Fruit fly (Drosophila melanogaster) whole organism, embryonic: ENCODE data around the gene RanGAP.

ENCODE experiments used
- B-H1 ChIP-seq: fragments of 200-800 bp; sonication (Bioruptor generic); IDR thresholded peaks from 3 replicates; pipeline ENCODE4 v1.3.6; 2022; ENCODE audit warnings: missing biosample characterization, missing genetic modification characterization
- Bgb ChIP-seq: fragments of 200-800 bp; sonication (Bioruptor generic); IDR thresholded peaks from 2 replicates; pipeline ENCODE4 v1.3.6; 2022; ENCODE audit warnings: missing biosample characterization, missing genetic modification characterization; ENCODE audit not compliant: partially characterized antibody
- CG12769 ChIP-seq: fragments of 200-800 bp; sonication (Bioruptor generic); optimal IDR thresholded peaks from 2 replicates; lab custom pipeline; 2019; ENCODE audit warnings: missing biosample characterization, mild to moderate bottlenecking, missing genetic modification characterization, moderate library complexity
- CG13894 ChIP-seq: fragments of 200-800 bp; sonication (Bioruptor generic); optimal IDR thresholded peaks from 3 replicates; lab custom pipeline; 2018; ENCODE audit warnings: missing biosample characterization, mild to moderate bottlenecking, missing genetic modification characterization, moderate library complexity
- CG14667 ChIP-seq: fragments of 200-800 bp; sonication (Bioruptor generic); IDR thresholded peaks from 2 replicates; pipeline ENCODE4 v1.3.6; 2022; ENCODE audit warnings: missing biosample characterization, missing genetic modification characterization
- CG15514 ChIP-seq: fragments of 200-800 bp; sonication (Bioruptor generic); optimal IDR thresholded peaks from 3 replicates; lab custom pipeline; 2017; ENCODE audit warnings: missing biosample characterization, missing genetic modification characterization, mild to moderate bottlenecking, moderate library complexity, missing genetic modification reagents
- CG17328 ChIP-seq: fragments of 200-800 bp; sonication (Bioruptor generic); IDR thresholded peaks from 2 replicates; pipeline ENCODE4 v1.3.6; 2022; ENCODE audit warnings: missing biosample characterization, missing genetic modification characterization
- CG18011 ChIP-seq: fragments of 200-800 bp; sonication (Bioruptor generic); optimal IDR thresholded peaks from 2 replicates; lab custom pipeline; 2017; ENCODE audit warnings: missing biosample characterization, missing genetic modification characterization, mild to moderate bottlenecking, moderate library complexity, missing genotype
- CG2199 ChIP-seq: fragments of 200-800 bp; sonication (Bioruptor generic); IDR thresholded peaks from 3 replicates; pipeline ENCODE4 v1.3.6; 2022; ENCODE audit warnings: missing biosample characterization, missing genetic modification characterization
- CG42726 ChIP-seq: fragments of 200-800 bp; sonication (Bioruptor generic); IDR thresholded peaks from 2 replicates; pipeline ENCODE4 v1.3.6; 2022; ENCODE audit warnings: missing biosample characterization, missing genetic modification characterization; ENCODE audit not compliant: partially characterized antibody
- CG6272 ChIP-seq: fragments of 200-800 bp; sonication (Bioruptor generic); IDR thresholded peaks from 2 replicates; pipeline ENCODE4 v1.3.6; 2022; ENCODE audit warnings: missing biosample characterization, missing genetic modification characterization
- CG6765 ChIP-seq: fragments of 200-800 bp; sonication (Bioruptor generic); optimal IDR thresholded peaks from 3 replicates; lab custom pipeline; 2017; ENCODE audit warnings: missing biosample characterization, mild to moderate bottlenecking, missing genetic modification characterization
- CG8290 ChIP-seq, 3 experiments: fragments of 200-800 bp; sonication (Bioruptor generic); optimal IDR thresholded peaks; 2 replicates each; lab custom pipeline; 2016 to 2019; ENCODE audit warnings: missing biosample characterization in 3 of 3, missing genetic modification characterization in 3 of 3, mild to moderate bottlenecking in 2 of 3, moderate library complexity in 1 of 3
- CG9609 ChIP-seq: fragments of 200-800 bp; sonication (Bioruptor generic); optimal IDR thresholded peaks from 3 replicates; lab custom pipeline; 2016; ENCODE audit warnings: missing biosample characterization, missing genetic modification characterization
- CG9932 ChIP-seq: fragments of 200-800 bp; sonication (Bioruptor generic); IDR thresholded peaks from 2 replicates; pipeline ENCODE4 v1.3.6; 2022; ENCODE audit warnings: missing biosample characterization, missing genetic modification characterization
- CTCF ChIP-seq: fragments of 200-800 bp; sonication (Bioruptor generic); optimal IDR thresholded peaks from 2 replicates; lab custom pipeline; 2017; ENCODE audit warnings: missing biosample characterization, mild to moderate bottlenecking, missing genetic modification characterization, moderate library complexity
- Camta ChIP-seq: fragments of 200-800 bp; sonication (Bioruptor generic); optimal IDR thresholded peaks from 2 replicates; lab custom pipeline; 2016; ENCODE audit warnings: missing biosample characterization, missing genetic modification characterization
- Dek ChIP-seq: fragments of 200-800 bp; sonication (Bioruptor generic); optimal IDR thresholded peaks from 3 replicates; lab custom pipeline; 2019; ENCODE audit warnings: missing biosample characterization, mild to moderate bottlenecking, missing genetic modification characterization, moderate library complexity
- Dref ChIP-seq: fragments of 200-800 bp; sonication (Bioruptor generic); IDR thresholded peaks from 2 replicates; pipeline ENCODE4 v1.3.6; 2022; ENCODE audit warnings: missing biosample characterization, missing genetic modification characterization
- HLH4C ChIP-seq: fragments of 200-800 bp; sonication (Bioruptor generic); IDR thresholded peaks from 3 replicates; pipeline ENCODE4 v1.3.6; 2022; ENCODE audit warnings: missing biosample characterization, missing genetic modification characterization; ENCODE audit not compliant: partially characterized antibody
- HmgD ChIP-seq: fragments of 200-800 bp; sonication (Bioruptor generic); optimal IDR thresholded peaks from 3 replicates; lab custom pipeline; 2016; ENCODE audit warnings: missing biosample characterization, missing genetic modification characterization
- HmgZ ChIP-seq: fragments of 200-800 bp; sonication (Bioruptor generic); optimal IDR thresholded peaks from 2 replicates; lab custom pipeline; 2018; ENCODE audit warnings: missing biosample characterization, mild to moderate bottlenecking, missing genetic modification characterization
- Hmr ChIP-seq: fragments of 200-800 bp; sonication (Bioruptor generic); optimal IDR thresholded peaks from 3 replicates; lab custom pipeline; 2017; ENCODE audit warnings: mild to moderate bottlenecking, missing biosample characterization, missing genetic modification reagents, missing genetic modification characterization
- Hmx ChIP-seq: fragments of 200-800 bp; sonication (Bioruptor generic); optimal IDR thresholded peaks from 2 replicates; lab custom pipeline; 2016; ENCODE audit warnings: missing biosample characterization, missing genetic modification characterization
- Hr3 ChIP-seq: fragments of 200-800 bp; sonication (Bioruptor generic); optimal IDR thresholded peaks from 3 replicates; lab custom pipeline; 2016; ENCODE audit warnings: missing biosample characterization, missing genetic modification characterization
- Jarid2 ChIP-seq: fragments of 200-800 bp; sonication (Bioruptor generic); optimal IDR thresholded peaks from 3 replicates; lab custom pipeline; 2017; ENCODE audit warnings: mild to moderate bottlenecking, missing biosample characterization, missing genetic modification reagents, missing genetic modification characterization
- Lim3 ChIP-seq: fragments of 200-800 bp; sonication (Bioruptor generic); IDR thresholded peaks from 2 replicates; pipeline ENCODE4 v1.3.6; 2022; ENCODE audit warnings: missing biosample characterization, missing genetic modification characterization
- Nf-YB ChIP-seq: fragments of 200-800 bp; sonication (Bioruptor generic); optimal IDR thresholded peaks from 3 replicates; lab custom pipeline; 2019; ENCODE audit warnings: missing biosample characterization, mild to moderate bottlenecking, missing genetic modification characterization, moderate library complexity
- Rfx ChIP-seq: fragments of 200-800 bp; sonication (Bioruptor generic); IDR thresholded peaks from 2 replicates; pipeline ENCODE4 v1.3.6; 2022; ENCODE audit warnings: missing biosample characterization, missing genetic modification characterization
- bowl ChIP-seq: fragments of 200-800 bp; sonication (Bioruptor generic); IDR thresholded peaks from 2 replicates; pipeline ENCODE4 v1.3.6; 2022; ENCODE audit warnings: missing biosample characterization, missing genetic modification characterization
- bsh ChIP-seq, 2 experiments: fragments of 200-800 bp; sonication (Bioruptor generic); optimal IDR thresholded peaks; 2 replicates each; lab custom pipeline; 2017 to 2018; ENCODE audit warnings: mild to moderate bottlenecking in 2 of 2, missing biosample characterization in 2 of 2, missing genetic modification characterization in 2 of 2, moderate library complexity in 1 of 2
- cad ChIP-seq: fragments of >200 bp; optimal IDR thresholded peaks from 2 replicates; lab custom pipeline; 2017; ENCODE audit warnings: missing biosample characterization, missing genetic modification characterization
- croc ChIP-seq: fragments of 200-800 bp; sonication (Bioruptor generic); conservative IDR thresholded peaks from 3 replicates; pipeline ENCODE4 v1.3.6; 2022; ENCODE audit warnings: missing biosample characterization, missing genetic modification characterization
- cwo ChIP-seq: fragments of 200-800 bp; sonication (Bioruptor generic); optimal IDR thresholded peaks from 3 replicates; lab custom pipeline; 2017; ENCODE audit warnings: missing biosample characterization, missing genetic modification characterization, mild to moderate bottlenecking, moderate library complexity, missing genetic modification reagents
- dan ChIP-seq: fragments of 200-800 bp; sonication (Bioruptor generic); IDR thresholded peaks from 2 replicates; pipeline ENCODE4 v1.3.6; 2022; ENCODE audit warnings: missing biosample characterization, missing genetic modification characterization
- dati ChIP-seq: fragments of 200-800 bp; sonication (Bioruptor generic); IDR thresholded peaks from 2 replicates; pipeline ENCODE4 v1.3.6; 2022; ENCODE audit warnings: missing biosample characterization, missing genetic modification characterization
- gt ChIP-seq: fragments of 200-800 bp; sonication (Bioruptor generic); IDR thresholded peaks from 2 replicates; pipeline ENCODE4 v1.3.6; 2022; ENCODE audit warnings: missing biosample characterization, missing genetic modification characterization
- kay ChIP-seq: fragments of 200-800 bp; sonication (Bioruptor generic); optimal IDR thresholded peaks from 2 replicates; lab custom pipeline; 2016; ENCODE audit warnings: missing biosample characterization, missing genetic modification characterization
- lov ChIP-seq, 2 experiments: fragments of 200-800 bp in 1 of 2; fragments of >200 bp in 1 of 2; sonication (Bioruptor generic) in 1 of 2; IDR thresholded peaks in 1 of 2; optimal IDR thresholded peaks in 1 of 2; 2 replicates in 1 of 2; 3 replicates in 1 of 2; pipeline versions ENCODE4 v1.3.6 to Lab custom; 2017 to 2022; ENCODE audit warnings: missing biosample characterization in 1 of 2, missing genetic modification characterization in 1 of 2
- nerfin-2 ChIP-seq: fragments of 200-800 bp; sonication (Bioruptor generic); IDR thresholded peaks from 2 replicates; pipeline ENCODE4 v1.3.6; 2022; ENCODE audit warnings: missing biosample characterization, missing genetic modification characterization; ENCODE audit not compliant: partially characterized antibody
- oc ChIP-seq: fragments of 200-800 bp; sonication (Bioruptor generic); optimal IDR thresholded peaks from 2 replicates; lab custom pipeline; 2018; ENCODE audit warnings: missing biosample characterization, mild to moderate bottlenecking, missing genetic modification characterization, moderate library complexity
- pan ChIP-seq, 4 experiments: fragments of >200 bp in 3 of 4; fragments of 200-800 bp in 1 of 4; sonication (Bioruptor generic) in 1 of 4; optimal IDR thresholded peaks in 3 of 4; IDR thresholded peaks in 1 of 4; 2 replicates each; pipeline versions ENCODE4 v1.3.6 to Lab custom; 2017 to 2022; ENCODE audit warnings: missing biosample characterization in 2 of 4, missing genetic modification characterization in 2 of 4, mixed read lengths in 1 of 4
- pita ChIP-seq: fragments of 200-800 bp; sonication (Bioruptor generic); optimal IDR thresholded peaks from 2 replicates; lab custom pipeline; 2017; ENCODE audit warnings: missing biosample characterization, mild to moderate bottlenecking, missing genetic modification characterization
- pum ChIP-seq: fragments of 200-800 bp; sonication (Bioruptor generic); optimal IDR thresholded peaks from 2 replicates; lab custom pipeline; 2016; ENCODE audit warnings: missing biosample characterization, missing genetic modification characterization
- schlank ChIP-seq: fragments of 200-800 bp; sonication (Bioruptor generic); optimal IDR thresholded peaks from 2 replicates; lab custom pipeline; 2018; ENCODE audit warnings: missing biosample characterization, mild to moderate bottlenecking, missing genetic modification characterization
- sens-2 ChIP-seq: fragments of 200-800 bp; sonication (Bioruptor generic); IDR thresholded peaks from 2 replicates; pipeline ENCODE4 v1.3.6; 2022; ENCODE audit warnings: missing biosample characterization, missing genetic modification characterization
- slou ChIP-seq: fragments of 200-800 bp; sonication (Bioruptor generic); optimal IDR thresholded peaks from 3 replicates; lab custom pipeline; 2016; ENCODE audit warnings: missing biosample characterization, missing genetic modification characterization
- sqz ChIP-seq: fragments of 200-800 bp; sonication (Bioruptor generic); optimal IDR thresholded peaks from 3 replicates; lab custom pipeline; 2018; ENCODE audit warnings: missing biosample characterization, mild to moderate bottlenecking, missing genetic modification characterization
- unpg ChIP-seq: fragments of 200-800 bp; sonication (Bioruptor generic); optimal IDR thresholded peaks from 3 replicates; lab custom pipeline; 2018; ENCODE audit warnings: missing biosample characterization, mild to moderate bottlenecking, missing genetic modification characterization, moderate library complexity

RanGAP gene

dm6 chr2L:19393703-19394210 lies 48.0 kb upstream of the RanGAP start, which contains the start of gene CG31798 (continued):
- TF ChIP-seq CG42726 (GFP tag; lab: Robert Waterston, UW) (peak; percentile 56), schlank (tag; lab: Kevin White, UChicago) (no peak), Bgb (0 out of 2 replicates have a peak, but pooled peaks have one; percentile 35), HmgZ (tag; lab: Kevin White, UChicago) (peak; percentile 16), Jarid2 (no peak), Hr3 (no peak), slou (GFP tag; lab: Kevin White, UChicago) (no peak), gt (GFP tag; lab: Robert Waterston, UW) (no peak), B-H1 (GFP tag; lab: Robert Waterston, UW) (no peak), CG9932 (GFP tag; lab: Robert Waterston, UW) (0 out of 2 replicates have a peak, but pooled peaks have one; percentile 9), lov (optimal IDR thresholded peaks at IDR 0.05; lab: Kevin White, UChicago) (no peak), lov (GFP tag; IDR thresholded peaks at IDR 0.05; lab: Robert Waterston, UW) (no peak), Nf-YB (GFP tag; lab: Kevin White, UChicago) (no peak), unpg (no peak), CTCF (GFP tag; lab: Kevin White, UChicago) (peak; percentile 75), Dek (tag; lab: Kevin White, UChicago) (peak; percentile 7), CG8290 (GFP tag; optimal IDR thresholded peaks at IDR 0.05; lab: Kevin White, UChicago) (no peak), CG8290 (tag; optimal IDR thresholded peaks at IDR 0.05; lab: Kevin White, UChicago) (peak in 1 of 2 experiments; percentile 61), HmgD (peak; percentile 47), CG6765 (GFP tag; lab: Kevin White, UChicago) (no peak), kay (GFP tag; lab: Kevin White, UChicago) (no peak), HLH4C (GFP tag; lab: Robert Waterston, UW) (no peak), CG9609 (GFP tag; lab: Kevin White, UChicago) (no peak), CG15514 (no peak), CG13894 (peak; percentile 34), dati (no peak), oc (tag; lab: Kevin White, UChicago) (no peak), CG12769 (tag; lab: Kevin White, UChicago) (peak; percentile 16), pan (optimal IDR thresholded peaks at IDR 0.05; lab: Kevin White, UChicago) (no peak), pan (GFP tag; optimal IDR thresholded peaks at IDR 0.05 in 1 of 2, IDR thresholded peaks at IDR 0.05 in 1 of 2) (no peak), Dref (GFP tag; lab: Robert Waterston, UW) (0 out of 2 replicates have a peak, but pooled peaks have one; percentile 9), CG2199 (GFP tag; lab: Robert Waterston, UW) (peak; percentile 87; the same call in 2 of the 3 replicates), CG17328 (no peak), CG6272 (no peak), croc (GFP tag; lab: Robert Waterston, UW) (no peak), Rfx (GFP tag; lab: Robert Waterston, UW) (no peak), pita (peak; percentile 84), cwo (no peak), Lim3 (GFP tag; lab: Robert Waterston, UW) (no peak), CG14667 (GFP tag; lab: Robert Waterston, UW) (no peak), bowl (GFP tag; lab: Robert Waterston, UW) (no peak), bsh (GFP tag; optimal IDR thresholded peaks at IDR 0.05; lab: Kevin White, UChicago) (no peak), sens-2 (GFP tag; lab: Robert Waterston, UW) (no peak), Hmr (GFP tag; lab: Kevin White, UChicago) (peak; percentile 6), cad (GFP tag; lab: Kevin White, UChicago) (peak; percentile 86), sqz (no peak), Camta (GFP tag; lab: Kevin White, UChicago) (no peak), CG18011 (GFP tag; lab: Kevin White, UChicago) (no peak), nerfin-2 (GFP tag; lab: Robert Waterston, UW) (no peak), pum (GFP tag; lab: Kevin White, UChicago) (no peak), dan (no peak), Hmx (no peak)
